Fruit fly (Drosophila melanogaster) whole organism, embryonic: ENCODE measurements around the gene Dlip2.
A peak's percentile ranks its signal among the peaks of the same experiment; 100 is the strongest.

Source experiments
- Atf6 ChIP-seq: fragments of 200-800 bp; sonication (Bioruptor generic); IDR thresholded peaks from 2 replicates; pipeline ENCODE4 v1.3.6; 2022; ENCODE audit warnings: missing biosample characterization, missing genetic modification characterization
- Blimp-1 ChIP-seq: fragments of 200-800 bp; sonication (Bioruptor generic); optimal IDR thresholded peaks from 3 replicates; lab custom pipeline; 2018; ENCODE audit warnings: missing biosample characterization, missing genetic modification characterization, mild to moderate bottlenecking, moderate library complexity, missing genetic modification reagents
- CG10654 ChIP-seq: fragments of 200-800 bp; sonication (Bioruptor generic); optimal IDR thresholded peaks from 2 replicates; lab custom pipeline; 2016; ENCODE audit warnings: missing biosample characterization, missing genetic modification characterization
- CG10979 ChIP-seq: fragments of 200-800 bp; sonication (Bioruptor generic); optimal IDR thresholded peaks from 2 replicates; lab custom pipeline; 2018; ENCODE audit warnings: missing biosample characterization, mild to moderate bottlenecking, missing genetic modification characterization, moderate library complexity
- CG12942 ChIP-seq: fragments of 200-800 bp; sonication (Bioruptor generic); optimal IDR thresholded peaks from 3 replicates; lab custom pipeline; 2016; ENCODE audit warnings: missing biosample characterization, missing genetic modification characterization
- CG13424 ChIP-seq: fragments of 200-800 bp; sonication (Bioruptor generic); optimal IDR thresholded peaks from 2 replicates; lab custom pipeline; 2019; ENCODE audit warnings: missing biosample characterization, mild to moderate bottlenecking, missing genetic modification characterization, moderate library complexity
- CG18262 ChIP-seq: fragments of 200-800 bp; optimal IDR thresholded peaks from 3 replicates; lab custom pipeline; 2019; ENCODE audit warnings: missing biosample characterization, mild to moderate bottlenecking, missing genetic modification characterization, moderate library complexity
- CG18764 ChIP-seq: fragments of 200-800 bp; sonication (Bioruptor generic); optimal IDR thresholded peaks from 3 replicates; lab custom pipeline; 2016; ENCODE audit warnings: missing biosample characterization, missing genetic modification characterization
- CG2199 ChIP-seq: fragments of 200-800 bp; sonication (Bioruptor generic); IDR thresholded peaks from 3 replicates; pipeline ENCODE4 v1.3.6; 2022; ENCODE audit warnings: missing biosample characterization, missing genetic modification characterization
- CG30020 ChIP-seq: fragments of 200-800 bp; optimal IDR thresholded peaks from 2 replicates; lab custom pipeline; 2019; ENCODE audit warnings: missing biosample characterization, mild to moderate bottlenecking, missing genetic modification characterization, moderate library complexity
- CG31224 ChIP-seq: fragments of 200-800 bp; sonication (Bioruptor generic); IDR thresholded peaks from 2 replicates; pipeline ENCODE4 v1.3.6; 2022; ENCODE audit warnings: missing biosample characterization, missing genetic modification characterization
- CG3281 ChIP-seq: fragments of 200-800 bp; sonication (Bioruptor generic); optimal IDR thresholded peaks from 3 replicates; lab custom pipeline; 2017; ENCODE audit warnings: missing biosample characterization, mild to moderate bottlenecking, missing genetic modification characterization
- CG4854 ChIP-seq: fragments of 200-800 bp; sonication (Bioruptor generic); optimal IDR thresholded peaks from 2 replicates; lab custom pipeline; 2016; ENCODE audit warnings: missing biosample characterization, missing genetic modification characterization, inconsistent platforms
- CG5953 ChIP-seq: fragments of 200-800 bp; sonication (Bioruptor generic); IDR thresholded peaks from 2 replicates; pipeline ENCODE4 v1.3.6; 2022; ENCODE audit warnings: missing biosample characterization, missing genetic modification characterization
- CG7987 ChIP-seq: fragments of 200-800 bp; sonication (Bioruptor generic); optimal IDR thresholded peaks from 2 replicates; lab custom pipeline; 2018; ENCODE audit warnings: missing biosample characterization, mild to moderate bottlenecking, missing genetic modification characterization, moderate library complexity
- CG8290 ChIP-seq, 3 experiments: fragments of 200-800 bp; sonication (Bioruptor generic); optimal IDR thresholded peaks; 2 replicates each; lab custom pipeline; 2016 to 2019; ENCODE audit warnings: missing biosample characterization in 3 of 3, missing genetic modification characterization in 3 of 3, mild to moderate bottlenecking in 2 of 3, moderate library complexity in 1 of 3
- CG9609 ChIP-seq: fragments of 200-800 bp; sonication (Bioruptor generic); optimal IDR thresholded peaks from 3 replicates; lab custom pipeline; 2016; ENCODE audit warnings: missing biosample characterization, missing genetic modification characterization
- Chrac-16 ChIP-seq: fragments of 200-800 bp; sonication (Bioruptor generic); optimal IDR thresholded peaks from 3 replicates; lab custom pipeline; 2016; ENCODE audit warnings: missing biosample characterization, missing genetic modification characterization
- Doc2 ChIP-seq: fragments of 200-800 bp; sonication (Bioruptor generic); IDR thresholded peaks from 2 replicates; pipeline ENCODE4 v1.3.6; 2022; ENCODE audit warnings: missing biosample characterization, missing genetic modification characterization
- Dp ChIP-seq: fragments of 200-800 bp; sonication (Bioruptor generic); optimal IDR thresholded peaks from 2 replicates; lab custom pipeline; 2018; ENCODE audit warnings: missing biosample characterization, mild to moderate bottlenecking, missing genetic modification characterization, moderate library complexity
- Ets97D ChIP-seq: fragments of 200-800 bp; sonication (Bioruptor generic); optimal IDR thresholded peaks from 3 replicates; lab custom pipeline; 2016; ENCODE audit warnings: missing biosample characterization, missing genetic modification characterization
- Gsc ChIP-seq: fragments of 200-800 bp; sonication (Bioruptor generic); IDR thresholded peaks from 2 replicates; pipeline ENCODE4 v1.3.6; 2022; ENCODE audit warnings: missing biosample characterization, missing genetic modification characterization
- HmgD ChIP-seq: fragments of 200-800 bp; sonication (Bioruptor generic); optimal IDR thresholded peaks from 3 replicates; lab custom pipeline; 2016; ENCODE audit warnings: missing biosample characterization, missing genetic modification characterization
- HmgZ ChIP-seq: fragments of 200-800 bp; sonication (Bioruptor generic); optimal IDR thresholded peaks from 2 replicates; lab custom pipeline; 2018; ENCODE audit warnings: missing biosample characterization, mild to moderate bottlenecking, missing genetic modification characterization
- Hr3 ChIP-seq: fragments of 200-800 bp; sonication (Bioruptor generic); optimal IDR thresholded peaks from 3 replicates; lab custom pipeline; 2016; ENCODE audit warnings: missing biosample characterization, missing genetic modification characterization
- Lim3 ChIP-seq: fragments of 200-800 bp; sonication (Bioruptor generic); IDR thresholded peaks from 2 replicates; pipeline ENCODE4 v1.3.6; 2022; ENCODE audit warnings: missing biosample characterization, missing genetic modification characterization
- MBD-R2 ChIP-seq: fragments of 200-800 bp; sonication (Bioruptor generic); IDR thresholded peaks from 2 replicates; pipeline ENCODE4 v1.3.6; 2022; ENCODE audit warnings: missing biosample characterization, missing genetic modification characterization
- Med ChIP-seq: fragments of 200-800 bp; sonication (Bioruptor generic); peaks from one replicate; lab custom pipeline; 2016; ENCODE audit warnings: missing biosample characterization, missing genetic modification characterization, mild to moderate bottlenecking, inconsistent platforms, moderate library complexity
- Myb ChIP-seq: fragments of 200-800 bp; sonication (Bioruptor generic); optimal IDR thresholded peaks from 2 replicates; lab custom pipeline; 2016; ENCODE audit warnings: missing biosample characterization, missing genetic modification characterization
- Optix ChIP-seq: fragments of 200-800 bp; sonication (Bioruptor generic); IDR thresholded peaks from 3 replicates; pipeline ENCODE4 v1.3.6; 2022; ENCODE audit warnings: missing biosample characterization, missing genetic modification characterization
- Pdp1 ChIP-seq, 2 experiments: fragments of 200-800 bp; sonication (Bioruptor generic); optimal IDR thresholded peaks; 3 replicates each; lab custom pipeline; 2016; ENCODE audit warnings: missing biosample characterization in 2 of 2, missing genetic modification characterization in 2 of 2, mild to moderate bottlenecking in 1 of 2, moderate library complexity in 1 of 2
- Sry-δ ChIP-seq: fragments of 200-800 bp; sonication (Bioruptor generic); optimal IDR thresholded peaks from 2 replicates; lab custom pipeline; 2016; ENCODE audit warnings: missing biosample characterization, missing genetic modification characterization
- bab2 ChIP-seq: fragments of 200-800 bp; sonication (Bioruptor generic); optimal IDR thresholded peaks from 2 replicates; lab custom pipeline; 2016; ENCODE audit warnings: missing biosample characterization, missing genetic modification characterization
- cato ChIP-seq: fragments of 200-800 bp; sonication (Bioruptor generic); optimal IDR thresholded peaks from 2 replicates; lab custom pipeline; 2016; ENCODE audit warnings: missing biosample characterization, missing genetic modification characterization, borderline replicate concordance
- chif ChIP-seq, 2 experiments: fragments of 200-800 bp; sonication (Bioruptor generic); optimal IDR thresholded peaks; 3 replicates each; lab custom pipeline; 2016; ENCODE audit warnings: missing biosample characterization in 2 of 2, missing genetic modification characterization in 2 of 2
- crol ChIP-seq: fragments of 200-800 bp; sonication (Bioruptor generic); IDR thresholded peaks from 2 replicates; pipeline ENCODE4 v1.3.6; 2022; ENCODE audit warnings: missing biosample characterization, missing genetic modification characterization
- gsb-n ChIP-seq: fragments of 200-800 bp; sonication (Bioruptor generic); optimal IDR thresholded peaks from 3 replicates; lab custom pipeline; 2018; ENCODE audit warnings: missing biosample characterization, mild to moderate bottlenecking, missing genetic modification characterization
- hbn ChIP-seq: fragments of 200-800 bp; sonication (Bioruptor generic); IDR thresholded peaks from 2 replicates; pipeline ENCODE4 v1.3.6; 2022; ENCODE audit warnings: missing biosample characterization, missing genetic modification characterization; ENCODE audit not compliant: partially characterized antibody
- inv ChIP-seq: fragments of 200-800 bp; sonication (Bioruptor generic); IDR thresholded peaks from 2 replicates; pipeline ENCODE4 v1.3.6; 2022; ENCODE audit warnings: missing biosample characterization, missing genetic modification characterization; ENCODE audit not compliant: partially characterized antibody
- jigr1 ChIP-seq: fragments of 200-800 bp; sonication (Bioruptor generic); IDR thresholded peaks from 3 replicates; pipeline ENCODE4 v1.3.6; 2022; ENCODE audit warnings: missing biosample characterization, missing genetic modification characterization
- lilli ChIP-seq: fragments of 200-800 bp; sonication (Bioruptor generic); optimal IDR thresholded peaks from 3 replicates; lab custom pipeline; 2016; ENCODE audit warnings: missing biosample characterization, missing genetic modification characterization
- nmo ChIP-seq: fragments of 200-800 bp; sonication (Bioruptor generic); optimal IDR thresholded peaks from 2 replicates; lab custom pipeline; 2018; ENCODE audit warnings: missing biosample characterization, mild to moderate bottlenecking, missing genetic modification characterization, moderate library complexity
- nom ChIP-seq: fragments of 200-800 bp; sonication (Bioruptor generic); optimal IDR thresholded peaks from 2 replicates; lab custom pipeline; 2017; ENCODE audit warnings: missing biosample characterization, missing genetic modification characterization, mild to moderate bottlenecking, moderate library complexity, missing genetic modification reagents
- pzg ChIP-seq: fragments of 200-800 bp; sonication (Bioruptor generic); optimal IDR thresholded peaks from 3 replicates; lab custom pipeline; 2018; ENCODE audit warnings: missing biosample characterization, mild to moderate bottlenecking, missing genetic modification characterization, moderate library complexity
- salm ChIP-seq: fragments of 200-800 bp; sonication (Bioruptor generic); optimal IDR thresholded peaks from 2 replicates; lab custom pipeline; 2018; ENCODE audit warnings: missing biosample characterization, mild to moderate bottlenecking, missing genetic modification characterization
- unc-4 ChIP-seq: fragments of 200-800 bp; sonication (Bioruptor generic); IDR thresholded peaks from 2 replicates; pipeline ENCODE4 v1.3.6; 2022; ENCODE audit warnings: missing biosample characterization, missing genetic modification characterization; ENCODE audit not compliant: partially characterized antibody
- zen2 ChIP-seq: fragments of 200-800 bp; sonication (Bioruptor generic); IDR thresholded peaks from 3 replicates; pipeline ENCODE4 v1.3.6; 2022; ENCODE audit warnings: missing biosample characterization, missing genetic modification characterization; ENCODE audit not compliant: partially characterized antibody
- zfh2 ChIP-seq: fragments of 200-800 bp; sonication (Bioruptor generic); optimal IDR thresholded peaks from 2 replicates; lab custom pipeline; 2016; ENCODE audit warnings: missing biosample characterization, missing genetic modification characterization

Gene Dlip2

DNA sequence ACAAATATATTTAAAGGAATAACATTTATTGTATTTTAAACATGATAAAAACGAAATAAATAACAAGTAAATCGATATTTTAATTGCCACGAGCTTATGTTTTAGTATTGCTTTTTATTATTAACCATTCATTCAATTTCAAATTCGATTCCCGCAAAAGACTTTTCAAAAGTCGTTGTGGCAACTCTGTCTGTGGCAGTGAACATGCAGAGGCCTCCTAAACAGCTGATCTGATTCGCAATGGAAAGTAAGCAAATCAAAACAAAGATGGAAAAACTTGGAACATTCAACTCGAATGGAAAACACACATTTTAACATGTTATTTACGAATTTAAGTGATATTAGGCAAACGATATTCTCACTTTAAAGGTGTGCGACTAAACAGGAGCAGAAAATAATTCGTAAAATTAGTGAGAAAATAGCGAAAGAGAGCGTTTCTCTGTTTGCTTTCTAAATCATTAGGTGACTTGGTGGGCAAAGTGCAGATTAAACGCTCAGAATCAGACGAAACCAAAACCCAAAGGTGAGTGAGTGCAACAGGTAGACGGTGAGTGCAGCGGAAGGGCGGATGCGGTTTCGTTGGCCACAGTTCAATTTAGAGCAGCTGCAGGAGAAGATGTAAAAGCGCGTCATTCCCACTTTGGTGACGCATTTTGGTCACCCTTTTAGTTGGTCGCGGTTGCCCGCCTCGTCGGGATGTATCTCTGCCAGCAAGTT, 9.3 kb upstream of the Dlip2 start, which contains the start of gene spartin (continued):
- TF ChIP-seq Blimp-1 (GFP tag; lab: Kevin White, UChicago) (peak; percentile 59), Pdp1 (GFP tag; optimal IDR thresholded peaks at IDR 0.05; lab: Kevin White, UChicago) (peak in 1 of 2 experiments; percentile 26), HmgD (GFP tag; lab: Kevin White, UChicago) (peak; percentile 14), CG10654 (GFP tag; lab: Kevin White, UChicago) (peak; percentile 3), bab2 (GFP tag; lab: Kevin White, UChicago) (peak; percentile 29), Atf6 (GFP tag; lab: Robert Waterston, UW) (0 out of 2 replicates have a peak, but pooled peaks have one; percentile 35), CG30020 (peak; percentile 12), CG31224 (no peak), Doc2 (GFP tag; lab: Robert Waterston, UW) (no peak), Ets97D (peak; percentile 28), chif (GFP tag; optimal IDR thresholded peaks at IDR 0.05; lab: Kevin White, UChicago) (peak in 1 of 2 experiments; percentile 16), Hr3 (GFP tag; lab: Kevin White, UChicago) (peak; percentile 4), MBD-R2 (peak; percentile 44; the same call in 1 of the 2 replicates), unc-4 (peak; percentile 35; the same call in 1 of the 2 replicates), jigr1 (GFP tag; lab: Robert Waterston, UW) (no peak), hbn (GFP tag; lab: Robert Waterston, UW) (0 out of 2 replicates have a peak, but pooled peaks have one; percentile 22), salm (tag; lab: Kevin White, UChicago) (no peak), nom (peak; percentile 26), CG3281 (GFP tag; lab: Kevin White, UChicago) (no peak), pzg (GFP tag; lab: Kevin White, UChicago) (peak; percentile 58), CG18764 (GFP tag; lab: Kevin White, UChicago) (peak; percentile 49), Gsc (GFP tag; lab: Robert Waterston, UW) (no peak), inv (no peak), zen2 (no peak; the same call in 1 of the 3 replicates), CG8290 (GFP tag; optimal IDR thresholded peaks at IDR 0.05; lab: Kevin White, UChicago) (no peak), CG8290 (tag; optimal IDR thresholded peaks at IDR 0.05; lab: Kevin White, UChicago) (peak in 1 of 2 experiments; percentile 60), CG12942 (GFP tag; lab: Kevin White, UChicago) (no peak), HmgZ (tag; lab: Kevin White, UChicago) (peak; percentile 28), Optix (no peak), CG4854 (GFP tag; lab: Kevin White, UChicago) (no peak), Dp (GFP tag; lab: Kevin White, UChicago) (peak; percentile 78), nmo (GFP tag; lab: Kevin White, UChicago) (peak; percentile 20), lilli (GFP tag; lab: Kevin White, UChicago) (peak; percentile 64), CG9609 (GFP tag; lab: Kevin White, UChicago) (peak; percentile 19), CG5953 (0 out of 2 replicates have a peak, but pooled peaks have one; percentile 14), Med (GFP tag; lab: Kevin White, UChicago) (peak; percentile 85), gsb-n (tag; lab: Kevin White, UChicago) (peak; percentile 38), CG2199 (GFP tag; lab: Robert Waterston, UW) (peak; percentile 15; the same call in 1 of the 3 replicates), CG10979 (tag; lab: Kevin White, UChicago) (peak; percentile 19), crol (no peak), Chrac-16 (peak; percentile 12), CG13424 (tag; lab: Kevin White, UChicago) (peak; percentile 37), cato (GFP tag; lab: Kevin White, UChicago) (no peak), CG18262 (tag; lab: Kevin White, UChicago) (peak; percentile 13), Lim3 (GFP tag; lab: Robert Waterston, UW) (no peak), Myb (GFP tag; lab: Kevin White, UChicago) (peak; percentile 59), CG7987 (GFP tag; lab: Kevin White, UChicago) (no peak), Sry-δ (GFP tag; lab: Kevin White, UChicago) (peak; percentile 18), zfh2 (GFP tag; lab: Kevin White, UChicago) (peak; percentile 21)
